Worm (Caenorhabditis elegans) whole organism, L4 larva: ENCODE measurements around the gene hsp-25.

ENCODE experiments used
- F10B5.3 ChIP-seq: sonication (generic microtip); optimal IDR thresholded peaks from 2 replicates; lab custom pipeline; 2016; ENCODE audit warnings: mild to moderate bottlenecking, missing genetic modification characterization, missing compliant biosample characterization
- F44E2.7 ChIP-seq: fragments of 200-800 bp; sonication (Bioruptor generic); IDR thresholded peaks from 2 replicates; pipeline ENCODE4 v2.1.2; 2022; ENCODE audit warnings: missing genetic modification characterization, missing compliant biosample characterization
- T26A8.4 ChIP-seq: fragments of 200-800 bp; sonication (Bioruptor generic); IDR thresholded peaks from 2 replicates; pipeline ENCODE4 v1.3.6; 2022; ENCODE audit warnings: missing genetic modification characterization, missing compliant biosample characterization
- Y48G9A.11 ChIP-seq: fragments of 200-800 bp; sonication (Bioruptor generic); IDR thresholded peaks from 2 replicates; pipeline ENCODE4 v1.3.6; 2022; ENCODE audit warnings: missing genetic modification reagents, missing genetic modification characterization, missing compliant biosample characterization
- aha-1 ChIP-seq: fragments of 150-350 bp; peaks from one replicate; lab custom pipeline; 2014; ENCODE audit warnings: missing biosample characterization, missing genetic modification characterization
- aly-2 ChIP-seq: sonication (generic microtip); optimal IDR thresholded peaks from 2 replicates; lab custom pipeline; 2018; ENCODE audit warnings: missing biosample characterization, missing genetic modification characterization
- arid-1 ChIP-seq: fragments of 200-800 bp; sonication (Bioruptor generic); conservative IDR thresholded peaks from 2 replicates; pipeline ENCODE4 v1.3.6; 2022; ENCODE audit warnings: missing genetic modification reagents, missing genetic modification characterization, missing compliant biosample characterization
- ceh-20 ChIP-seq: fragments of 200-800 bp; sonication (Bioruptor generic); IDR thresholded peaks from 2 replicates; pipeline ENCODE4 v1.3.6; 2022; ENCODE audit warnings: missing genetic modification reagents, missing genetic modification characterization, missing compliant biosample characterization
- daf-12 ChIP-seq: fragments of 150-350 bp; optimal IDR thresholded peaks from 2 replicates; lab custom pipeline; 2014; ENCODE audit warnings: missing biosample characterization, missing genetic modification reagents, missing genetic modification characterization
- daf-16 ChIP-seq, 3 experiments: sonication (generic microtip); optimal IDR thresholded peaks; 2 replicates each; lab custom pipeline; 2016 to 2017; ENCODE audit warnings: missing genetic modification characterization in 3 of 3, missing genetic modification reagents in 3 of 3, mild to moderate bottlenecking in 2 of 3, missing compliant biosample characterization in 2 of 3, missing biosample characterization in 1 of 3, moderate library complexity in 1 of 3
- dmd-6 ChIP-seq: fragments of 200-800 bp; sonication (Bioruptor generic); IDR thresholded peaks from 2 replicates; pipeline ENCODE4 v1.3.6; 2022; ENCODE audit warnings: missing genetic modification reagents, missing genetic modification characterization, missing compliant biosample characterization
- dve-1 ChIP-seq: sonication (generic microtip); optimal IDR thresholded peaks from 2 replicates; lab custom pipeline; 2017; ENCODE audit warnings: antibody characterized with exemption, mild to moderate bottlenecking, missing genetic modification characterization, missing compliant biosample characterization; ENCODE audit not compliant: insufficient read depth
- egl-27 ChIP-seq: sonication (generic microtip); optimal IDR thresholded peaks from 3 replicates; lab custom pipeline; 2017; ENCODE audit warnings: missing biosample characterization, missing genetic modification reagents, missing genetic modification characterization
- egl-43 ChIP-seq: fragments of 200-800 bp; sonication (Bioruptor generic); IDR thresholded peaks from 2 replicates; pipeline ENCODE4 v1.3.6; 2022; ENCODE audit warnings: missing genetic modification reagents, missing genetic modification characterization, missing compliant biosample characterization
- fos-1 ChIP-seq: fragments of 150-350 bp; optimal IDR thresholded peaks from 2 replicates; lab custom pipeline; 2014; ENCODE audit warnings: missing biosample characterization, missing genetic modification characterization
- hlh-11 ChIP-seq: fragments of 200-800 bp; sonication (Bioruptor generic); optimal IDR thresholded peaks from 2 replicates; lab custom pipeline; 2018; ENCODE audit warnings: mild to moderate bottlenecking, missing genetic modification characterization, missing compliant biosample characterization
- hlh-30 ChIP-seq: sonication (generic microtip); optimal IDR thresholded peaks from 2 replicates; lab custom pipeline; 2017; ENCODE audit warnings: antibody characterized with exemption, mild to moderate bottlenecking, missing genetic modification characterization, missing compliant biosample characterization; ENCODE audit not compliant: insufficient read depth
- lin-1 ChIP-seq: fragments of 200-800 bp; sonication (Bioruptor generic); IDR thresholded peaks from 2 replicates; pipeline ENCODE4 v1.3.6; 2022; ENCODE audit warnings: missing genetic modification reagents, missing genetic modification characterization, missing compliant biosample characterization
- lin-13 ChIP-seq: fragments of 150-350 bp; optimal IDR thresholded peaks from 2 replicates; lab custom pipeline; 2014; ENCODE audit warnings: missing biosample characterization, missing genetic modification reagents, missing genetic modification characterization
- lin-15B ChIP-seq: fragments of 150-350 bp; sonication (generic microtip); optimal IDR thresholded peaks from 3 replicates; lab custom pipeline; 2014; ENCODE audit warnings: missing biosample characterization, missing genetic modification characterization
- lin-29 ChIP-seq: fragments of 200-800 bp; sonication (Bioruptor generic); IDR thresholded peaks from 2 replicates; pipeline ENCODE4 v1.3.6; 2022; ENCODE audit warnings: missing genetic modification reagents, missing genetic modification characterization, missing compliant biosample characterization
- lin-38 ChIP-seq: fragments of 200-800 bp; sonication (Bioruptor generic); IDR thresholded peaks from 2 replicates; pipeline ENCODE4 v1.3.6; 2022; ENCODE audit warnings: missing genetic modification reagents, missing genetic modification characterization, missing compliant biosample characterization
- mdl-1 ChIP-seq, 2 experiments: fragments of 150-350 bp in 1 of 2; sonication (generic microtip) in 1 of 2; optimal IDR thresholded peaks; 2 replicates each; lab custom pipeline; 2014 to 2017; ENCODE audit warnings: missing biosample characterization in 2 of 2, missing genetic modification characterization in 2 of 2
- mdt-29 ChIP-seq: fragments of 200-800 bp; sonication (Bioruptor generic); IDR thresholded peaks from 2 replicates; pipeline ENCODE4 v1.3.6; 2022; ENCODE audit warnings: missing genetic modification reagents, missing genetic modification characterization, missing compliant biosample characterization
- mep-1 ChIP-seq: fragments of 150-350 bp; sonication (generic microtip); optimal IDR thresholded peaks from 3 replicates; lab custom pipeline; 2014; ENCODE audit warnings: missing biosample characterization, missing genetic modification characterization
- mxl-2 ChIP-seq: fragments of 200-800 bp; sonication (Bioruptor generic); conservative IDR thresholded peaks from 2 replicates; pipeline ENCODE4 v1.3.6; 2022; ENCODE audit warnings: missing genetic modification reagents, missing genetic modification characterization, missing compliant biosample characterization
- nhr-102 ChIP-seq: sonication (generic microtip); optimal IDR thresholded peaks from 2 replicates; lab custom pipeline; 2016; ENCODE audit warnings: mild to moderate bottlenecking, missing genetic modification characterization, moderate library complexity, missing compliant biosample characterization
- nhr-111 ChIP-seq: fragments of 200-800 bp; sonication (Bioruptor generic); optimal IDR thresholded peaks from 2 replicates; lab custom pipeline; 2018; ENCODE audit warnings: mild to moderate bottlenecking, missing genetic modification characterization, missing compliant biosample characterization
- nhr-28 ChIP-seq: fragments of 150-350 bp; optimal IDR thresholded peaks from 2 replicates; lab custom pipeline; 2014; ENCODE audit warnings: missing biosample characterization, missing genetic modification characterization
- nhr-41 ChIP-seq: fragments of 200-800 bp; sonication (Bioruptor generic); IDR thresholded peaks from 2 replicates; pipeline ENCODE4 v1.3.6; 2022; ENCODE audit warnings: missing genetic modification reagents, missing genetic modification characterization, missing compliant biosample characterization
- nhr-48 ChIP-seq: sonication (generic microtip); optimal IDR thresholded peaks from 2 replicates; lab custom pipeline; 2016; ENCODE audit warnings: mild to moderate bottlenecking, missing genetic modification characterization, missing compliant biosample characterization
- nhr-77 ChIP-seq: fragments of 150-350 bp; optimal IDR thresholded peaks from 2 replicates; lab custom pipeline; 2014; ENCODE audit warnings: missing biosample characterization, missing genetic modification characterization
- pqm-1 ChIP-seq: sonication (generic microtip); optimal IDR thresholded peaks from 2 replicates; lab custom pipeline; 2017; ENCODE audit warnings: missing biosample characterization, missing genetic modification characterization
- sdz-12 ChIP-seq: fragments of 200-800 bp; sonication (Bioruptor generic); optimal IDR thresholded peaks from 2 replicates; lab custom pipeline; 2018; ENCODE audit warnings: mild to moderate bottlenecking, missing genetic modification characterization, missing compliant biosample characterization
- snpc-1.2 ChIP-seq: fragments of 200-800 bp; sonication (Bioruptor generic); IDR thresholded peaks from 2 replicates; pipeline ENCODE4 v1.3.6; 2022; ENCODE audit warnings: missing genetic modification reagents, missing genetic modification characterization, missing compliant biosample characterization
- tra-1 ChIP-seq: fragments of 200-800 bp; sonication (Bioruptor generic); IDR thresholded peaks from 2 replicates; pipeline ENCODE4 v1.3.6; 2022; ENCODE audit warnings: missing genetic modification reagents, missing genetic modification characterization, missing compliant biosample characterization
- unc-62 ChIP-seq, 3 experiments: fragments of 150-350 bp in 1 of 3; sonication (generic microtip); optimal IDR thresholded peaks in 2 of 3; peaks in 1 of 3; 1 replicate in 1 of 3; 2 replicates in 2 of 3; lab custom pipeline; 2014 to 2017; ENCODE audit warnings: missing biosample characterization in 3 of 3, missing genetic modification characterization in 3 of 3, missing genetic modification reagents in 3 of 3, missing genotype in 1 of 3
- zfp-3 ChIP-seq: fragments of 200-800 bp; sonication (Bioruptor generic); conservative IDR thresholded peaks from 2 replicates; pipeline ENCODE4 v1.3.6; 2022; ENCODE audit warnings: missing genetic modification reagents, missing genetic modification characterization, missing compliant biosample characterization
- zip-2 ChIP-seq: fragments of 150-350 bp; optimal IDR thresholded peaks from 2 replicates; lab custom pipeline; 2014; ENCODE audit warnings: missing biosample characterization, missing genetic modification characterization

hsp-25 gene

DNA sequence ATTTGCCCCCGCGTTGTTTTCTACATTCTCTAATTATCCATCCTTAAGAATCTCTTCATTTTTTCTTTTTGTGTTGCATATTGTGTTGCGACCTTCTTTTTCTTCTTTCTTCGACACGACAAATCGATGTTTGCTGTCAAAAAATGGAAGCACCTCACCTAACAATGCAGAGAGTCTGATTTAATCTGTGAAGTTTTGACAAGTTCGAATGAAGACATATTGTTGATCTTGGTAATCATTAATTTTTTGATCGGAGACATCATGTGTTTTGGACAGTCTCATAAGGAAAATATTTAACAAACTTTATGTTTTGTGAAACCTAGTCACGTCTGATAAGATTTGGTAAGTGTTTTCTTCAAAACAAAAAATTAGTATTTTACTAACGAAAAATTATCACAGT, 10.4 kb downstream of the hsp-25 start:
- no peak for TF ChIP-seq zfp-3 (GFP tag; lab: Robert Waterston, UW)
- TF ChIP-seq unc-62 (GFP tag; optimal IDR thresholded peaks at IDR 0.05 in 1 of 2; lab: Kevin White, UChicago), result peak in 1 of 2 experiments; percentile 98
- no peak for TF ChIP-seq unc-62 (tag; optimal IDR thresholded peaks at IDR 0.05; lab: Kevin White, UChicago)
- peak; percentile 50 for TF ChIP-seq aha-1 (tag; lab: Kevin White, UChicago)
- TF ChIP-seq egl-27 (tag; lab: Kevin White, UChicago), result no peak
- TF ChIP-seq snpc-1.2, result no peak
- no peak for TF ChIP-seq nhr-77
- TF ChIP-seq lin-29 (GFP tag; lab: Robert Waterston, UW), result no peak

DNA sequence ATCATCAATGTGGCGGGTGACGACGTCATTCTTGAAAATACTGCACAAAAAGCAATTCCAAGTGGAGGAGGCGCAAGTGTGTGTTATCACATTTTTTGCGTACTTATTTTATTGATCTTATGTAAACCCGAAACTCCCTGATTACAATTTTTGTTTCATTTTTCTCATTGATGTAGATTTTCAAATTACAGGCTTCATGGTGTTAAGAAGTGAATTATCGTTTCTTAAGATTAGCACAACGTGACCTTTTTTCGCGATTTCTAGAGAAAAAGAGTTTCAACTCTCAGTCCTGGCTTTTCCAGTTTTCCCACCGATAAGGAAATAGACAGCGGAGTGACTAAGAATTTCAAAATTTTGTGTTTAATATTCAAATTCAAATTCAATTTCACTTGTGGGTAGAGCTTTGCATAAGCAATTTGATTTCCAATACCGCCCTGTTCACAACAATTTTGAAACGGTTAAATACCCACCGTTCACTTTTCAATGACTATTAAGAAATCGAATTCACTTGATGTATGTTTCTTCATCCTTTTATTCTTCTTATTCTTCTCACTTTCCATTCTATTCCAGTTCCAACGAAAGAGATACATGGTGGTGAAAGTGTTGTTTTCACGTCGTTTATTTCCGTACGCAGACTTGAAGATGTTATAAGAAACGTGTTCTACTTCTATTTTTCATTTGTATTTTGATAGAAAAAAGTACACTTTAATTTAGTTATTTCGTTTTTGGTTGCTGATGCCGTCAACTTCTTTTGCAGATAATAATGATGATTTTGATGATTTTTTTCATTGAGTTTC, 12.5 kb downstream of the hsp-25 start:
- TF ChIP-seq pqm-1 (tag; lab: Kevin White, UChicago) (peak; percentile 38), aha-1 (tag; lab: Kevin White, UChicago) (peak; percentile 70), daf-16 (GFP tag; optimal IDR thresholded peaks at IDR 0.05; lab: Kevin White, UChicago) (no peak), daf-16 (tag; optimal IDR thresholded peaks at IDR 0.05; lab: Kevin White, UChicago) (peak; percentile 44), zip-2 (no peak), dmd-6 (GFP tag; lab: Robert Waterston, UW) (peak; percentile 12; the same call in 1 of the 2 replicates), lin-13 (no peak)

DNA sequence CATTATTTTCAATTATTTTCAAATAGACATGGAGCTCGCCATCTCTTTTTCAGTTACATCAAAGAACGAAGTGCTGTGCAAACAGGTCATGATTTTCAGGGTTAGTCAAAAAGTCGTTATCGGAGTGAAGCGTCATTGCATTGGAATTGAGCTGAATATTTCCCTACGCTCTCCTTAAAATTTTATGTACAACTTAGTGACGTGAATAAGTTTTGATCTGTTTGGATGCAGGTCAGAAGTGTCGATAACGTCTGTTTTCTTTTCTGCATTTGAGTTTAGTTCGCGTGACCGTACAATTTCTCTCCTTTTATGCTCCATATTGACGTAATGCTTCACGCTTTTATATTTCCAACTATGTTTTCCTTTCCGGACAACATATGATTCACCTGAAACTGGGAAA, 14.5 kb downstream of the hsp-25 start:
- TF ChIP-seq mep-1 (tag; lab: Kevin White, UChicago) (peak; percentile 18), mxl-2 (no peak), T26A8.4 (GFP tag; lab: Robert Waterston, UW) (no peak), aly-2 (tag; lab: Kevin White, UChicago) (no peak), dmd-6 (GFP tag; lab: Robert Waterston, UW) (peak; percentile 82), hlh-11 (tag; lab: Kevin White, UChicago) (peak; percentile 82), daf-16 (GFP tag; optimal IDR thresholded peaks at IDR 0.05; lab: Kevin White, UChicago) (no peak), daf-16 (tag; optimal IDR thresholded peaks at IDR 0.05; lab: Kevin White, UChicago) (peak; percentile 90), nhr-48 (tag; lab: Kevin White, UChicago) (peak; percentile 67), sdz-12 (GFP tag; lab: Kevin White, UChicago) (no peak), lin-15B (no peak), tra-1 (GFP tag; lab: Robert Waterston, UW) (peak; percentile 39; the same call in 1 of the 2 replicates), unc-62 (GFP tag; optimal IDR thresholded peaks at IDR 0.05 in 1 of 2; lab: Kevin White, UChicago) (peak in 1 of 2 experiments; percentile 58), unc-62 (tag; optimal IDR thresholded peaks at IDR 0.05; lab: Kevin White, UChicago) (no peak), nhr-28 (tag; lab: Kevin White, UChicago) (peak; percentile 38), mdl-1 (tag; optimal IDR thresholded peaks at IDR 0.05; lab: Kevin White, UChicago) (peak in 1 of 2 experiments; percentile 6), nhr-111 (GFP tag; lab: Kevin White, UChicago) (no peak), hlh-30 (tag; lab: Kevin White, UChicago) (peak; percentile 71), lin-1 (0 out of 2 replicates have a peak, but pooled peaks have one; percentile 32), nhr-102 (tag; lab: Kevin White, UChicago) (peak; percentile 15), aha-1 (tag; lab: Kevin White, UChicago) (peak; percentile 76), pqm-1 (tag; lab: Kevin White, UChicago) (peak; percentile 30), dve-1 (tag; lab: Kevin White, UChicago) (peak; percentile 64)

DNA sequence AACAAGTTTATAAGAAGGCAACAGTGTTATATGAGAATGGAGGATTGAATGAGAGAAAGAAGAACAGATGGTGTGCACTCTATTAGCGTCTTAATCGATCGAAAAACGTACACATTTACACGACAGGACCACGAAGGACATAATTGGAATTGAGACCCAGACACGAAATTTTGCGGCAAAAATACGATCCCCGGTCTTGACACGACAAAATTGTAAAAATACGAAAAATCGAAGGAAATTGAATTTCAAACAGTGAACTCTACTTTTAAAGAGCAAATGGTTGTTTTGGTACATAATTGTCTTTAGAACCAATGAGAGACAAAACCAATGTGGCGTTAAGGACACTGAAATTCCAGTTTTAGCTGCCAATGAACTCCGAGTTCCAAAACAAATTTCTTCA, 17.0 kb downstream of the hsp-25 start, which contains the start of gene lelo-3:
TSS of gene lelo-3 (minus strand) at position 101 of the 400 bp plus-strand sequence.
- no peak for TF ChIP-seq aha-1 (tag; lab: Kevin White, UChicago)
- no peak for TF ChIP-seq mdt-29 (GFP tag; lab: Robert Waterston, UW)
- no peak for TF ChIP-seq ceh-20 (GFP tag; lab: Robert Waterston, UW)
- no peak for TF ChIP-seq daf-12 (tag; lab: Kevin White, UChicago)
- no peak for TF ChIP-seq hlh-30 (tag; lab: Kevin White, UChicago)
- TF ChIP-seq egl-43 (GFP tag; lab: Robert Waterston, UW), result no peak
- TF ChIP-seq nhr-48 (tag; lab: Kevin White, UChicago), result no peak
- no peak for TF ChIP-seq lin-38
- no peak for TF ChIP-seq fos-1 (tag; lab: Kevin White, UChicago)
- TF ChIP-seq arid-1, result no peak
- TF ChIP-seq F44E2.7 (GFP tag; lab: Robert Waterston, UW), result no peak
- no peak for TF ChIP-seq T26A8.4 (GFP tag; lab: Robert Waterston, UW)
- TF ChIP-seq Y48G9A.11 (GFP tag; lab: Robert Waterston, UW), result no peak
- TF ChIP-seq nhr-41, result no peak
- TF ChIP-seq lin-1, result no peak
- no peak for TF ChIP-seq nhr-111 (GFP tag; lab: Kevin White, UChicago)
- TF ChIP-seq egl-27 (tag; lab: Kevin White, UChicago), result no peak
- no peak for TF ChIP-seq dve-1 (tag; lab: Kevin White, UChicago)
- no peak for TF ChIP-seq F10B5.3 (tag; lab: Kevin White, UChicago)
